Worm (Caenorhabditis elegans): Measurements from ENCODE around the gene ZK1307.4.

- no peak for TF ChIP-seq klf-2 (GFP tag; conservative IDR thresholded peaks at IDR 0.05)
- TF ChIP-seq flt-1 (GFP tag; IDR thresholded peaks at IDR 0.05): no peak
- no peak for TF ChIP-seq T22C8.4 (GFP tag; IDR thresholded peaks at IDR 0.05)
- no peak for TF ChIP-seq cog-1 (tag; optimal IDR thresholded peaks at IDR 0.05)
- no peak for TF ChIP-seq ztf-29 (GFP tag; IDR thresholded peaks at IDR 0.05)
- no peak for TF ChIP-seq ztf-23 (GFP tag; IDR thresholded peaks at IDR 0.05)
- no peak for TF ChIP-seq tab-1 (GFP tag; IDR thresholded peaks at IDR 0.05)
These were observed 15.3 kb downstream of the ZK1307.4 start, which contains the start of gene ZK1307.7 for ce11 chrII:9636300-9636699.
